Worm (Caenorhabditis elegans) whole organism, L1 larva: Measurements from ENCODE around the gene clec-19.

Experiments used
- C16A3.4 ChIP-seq: fragments of 150-350 bp; optimal IDR thresholded peaks from 2 replicates; lab custom pipeline; 2014; ENCODE audit warnings: missing biosample characterization, missing genetic modification characterization
- C34B4.2 ChIP-seq: sonication (generic microtip); optimal IDR thresholded peaks from 2 replicates; lab custom pipeline; 2017; ENCODE audit warnings: mild to moderate bottlenecking, missing genetic modification characterization, missing compliant biosample characterization
- Y116A8C.19 ChIP-seq: sonication (generic microtip); optimal IDR thresholded peaks from 2 replicates; lab custom pipeline; 2016; ENCODE audit warnings: missing compliant biosample characterization, missing genetic modification characterization, borderline replicate concordance
- ama-1 ChIP-seq: fragments of 150-350 bp; optimal IDR thresholded peaks from 2 replicates; lab custom pipeline; 2014
- ceh-63 ChIP-seq: fragments of 200-800 bp; sonication (Bioruptor generic); optimal IDR thresholded peaks from 2 replicates; lab custom pipeline; 2018; ENCODE audit warnings: mild to moderate bottlenecking, missing genetic modification characterization, missing compliant biosample characterization
- ceh-88 ChIP-seq: fragments of 200-800 bp; sonication (Bioruptor generic); IDR thresholded peaks from 2 replicates; pipeline ENCODE4 v1.3.6; 2022; ENCODE audit warnings: missing genetic modification characterization, missing compliant biosample characterization
- dpl-1 ChIP-seq, 3 experiments: fragments of 150-350 bp in 2 of 3; sonication (generic microtip) in 1 of 3; optimal IDR thresholded peaks; 2 replicates each; lab custom pipeline; 2014 to 2017; ENCODE audit warnings: missing biosample characterization in 3 of 3, missing genetic modification characterization in 3 of 3, missing genetic modification reagents in 3 of 3
- dsc-1 ChIP-seq: sonication (generic microtip); optimal IDR thresholded peaks from 2 replicates; lab custom pipeline; 2016; ENCODE audit warnings: mild to moderate bottlenecking, missing genetic modification characterization, missing compliant biosample characterization
- efl-1 ChIP-seq, 4 experiments: fragments of 150-350 bp; optimal IDR thresholded peaks in 3 of 4; peaks in 1 of 4; 1 replicate in 1 of 4; 2 replicates in 3 of 4; lab custom pipeline; 2014; ENCODE audit warnings: missing biosample characterization in 2 of 4, missing genetic modification characterization in 2 of 4, missing genetic modification reagents in 2 of 4
- efl-3 ChIP-seq: fragments of 200-800 bp; sonication (Bioruptor generic); optimal IDR thresholded peaks from 2 replicates; lab custom pipeline; 2018; ENCODE audit warnings: mild to moderate bottlenecking, missing genetic modification characterization, missing compliant biosample characterization
- egl-13 ChIP-seq: sonication (generic microtip); optimal IDR thresholded peaks from 2 replicates; lab custom pipeline; 2016; ENCODE audit warnings: missing genotype, missing genetic modification reagents, missing genetic modification characterization, missing compliant biosample characterization
- elt-2 ChIP-seq: sonication (generic microtip); optimal IDR thresholded peaks from 2 replicates; lab custom pipeline; 2016; ENCODE audit warnings: missing genetic modification characterization, mild to moderate bottlenecking, inconsistent platforms, missing compliant biosample characterization, missing genetic modification reagents
- fos-1 ChIP-seq: fragments of 150-350 bp; optimal IDR thresholded peaks from 2 replicates; lab custom pipeline; 2014; ENCODE audit warnings: missing biosample characterization, missing genetic modification characterization
- hlh-4 ChIP-seq: sonication (generic microtip); optimal IDR thresholded peaks from 2 replicates; lab custom pipeline; 2016; ENCODE audit warnings: mild to moderate bottlenecking, missing genetic modification characterization, missing compliant biosample characterization
- hpl-2 ChIP-seq: fragments of 150-350 bp; optimal IDR thresholded peaks from 2 replicates; lab custom pipeline; 2014; ENCODE audit warnings: missing biosample characterization, missing genetic modification reagents, missing genetic modification characterization
- jun-1 ChIP-seq: fragments of 150-350 bp; optimal IDR thresholded peaks from 2 replicates; lab custom pipeline; 2014; ENCODE audit warnings: missing biosample characterization, missing genetic modification reagents, missing genetic modification characterization
- lin-13 ChIP-seq: fragments of 150-350 bp; optimal IDR thresholded peaks from 2 replicates; lab custom pipeline; 2014; ENCODE audit warnings: missing biosample characterization, missing genetic modification reagents, missing genetic modification characterization
- lin-14 ChIP-seq: fragments of 200-800 bp; sonication (Bioruptor generic); optimal IDR thresholded peaks from 2 replicates; lab custom pipeline; 2018; ENCODE audit warnings: mild to moderate bottlenecking, missing genetic modification characterization, moderate library complexity, missing compliant biosample characterization
- lin-35 ChIP-seq, 2 experiments: fragments of 150-350 bp; optimal IDR thresholded peaks; 2 replicates each; lab custom pipeline; 2014; ENCODE audit warnings: missing biosample characterization in 2 of 2, missing genetic modification characterization in 2 of 2, missing genetic modification reagents in 2 of 2
- mab-9 ChIP-seq: fragments of 200-800 bp; sonication (Bioruptor generic); IDR thresholded peaks from 2 replicates; pipeline ENCODE4 v1.3.6; 2022; ENCODE audit warnings: missing genetic modification reagents, missing genetic modification characterization, missing compliant biosample characterization
- mdl-1 ChIP-seq, 2 experiments: fragments of 150-350 bp; optimal IDR thresholded peaks; 2 replicates each; lab custom pipeline; 2014 to 2017; ENCODE audit warnings: missing biosample characterization in 2 of 2, missing genetic modification characterization in 2 of 2, inconsistent platforms in 1 of 2
- nhr-12 ChIP-seq: sonication (generic microtip); optimal IDR thresholded peaks from 2 replicates; lab custom pipeline; 2017; ENCODE audit warnings: missing biosample characterization, missing genetic modification characterization
- nhr-20 ChIP-seq: sonication (generic microtip); optimal IDR thresholded peaks from 2 replicates; lab custom pipeline; 2016; ENCODE audit warnings: mild to moderate bottlenecking, missing genetic modification characterization, missing compliant biosample characterization
- nhr-28 ChIP-seq: fragments of 150-350 bp; optimal IDR thresholded peaks from 2 replicates; lab custom pipeline; 2014; ENCODE audit warnings: missing biosample characterization, missing genetic modification characterization
- nhr-85 ChIP-seq: sonication (generic microtip); peaks from one replicate; lab custom pipeline; 2016; ENCODE audit warnings: missing genetic modification characterization, inconsistent platforms, missing compliant biosample characterization
- nhr-90 ChIP-seq: sonication (generic microtip); optimal IDR thresholded peaks from 2 replicates; lab custom pipeline; 2016; ENCODE audit warnings: mild to moderate bottlenecking, missing genetic modification characterization, missing compliant biosample characterization; ENCODE audit not compliant: poor library complexity
- pag-3 ChIP-seq: sonication (generic microtip); optimal IDR thresholded peaks from 2 replicates; lab custom pipeline; 2017; ENCODE audit warnings: missing genetic modification characterization, mild to moderate bottlenecking, missing compliant biosample characterization, antibody characterized with exemption, borderline replicate concordance; ENCODE audit not compliant: insufficient read depth
- pax-3 ChIP-seq: fragments of 200-800 bp; sonication (Bioruptor generic); optimal IDR thresholded peaks from 2 replicates; lab custom pipeline; 2018; ENCODE audit warnings: mild to moderate bottlenecking, missing genetic modification characterization, moderate library complexity, missing compliant biosample characterization
- rnt-1 ChIP-seq: sonication (generic microtip); optimal IDR thresholded peaks from 2 replicates; lab custom pipeline; 2016; ENCODE audit warnings: mild to moderate bottlenecking, missing genetic modification characterization, moderate library complexity, missing compliant biosample characterization
- sox-4 ChIP-seq: sonication (generic microtip); optimal IDR thresholded peaks from 2 replicates; lab custom pipeline; 2016; ENCODE audit warnings: missing genetic modification characterization, missing compliant biosample characterization
- tlp-1 ChIP-seq: fragments of 150-350 bp; optimal IDR thresholded peaks from 2 replicates; lab custom pipeline; 2014; ENCODE audit warnings: missing biosample characterization, missing genetic modification characterization
- unc-98 ChIP-seq: fragments of 200-800 bp; sonication (Bioruptor generic); IDR thresholded peaks from 2 replicates; pipeline ENCODE4 v1.3.6; 2022; ENCODE audit warnings: missing genetic modification characterization, missing compliant biosample characterization
- vab-15 ChIP-seq: sonication (generic microtip); optimal IDR thresholded peaks from 2 replicates; lab custom pipeline; 2017; ENCODE audit warnings: missing genotype, mild to moderate bottlenecking, missing genetic modification characterization, missing compliant biosample characterization
- zip-4 ChIP-seq: fragments of 200-800 bp; sonication (Bioruptor generic); optimal IDR thresholded peaks from 2 replicates; lab custom pipeline; 2018; ENCODE audit warnings: mild to moderate bottlenecking, missing genetic modification characterization, moderate library complexity, missing compliant biosample characterization
- ztf-11 ChIP-seq, 2 experiments: sonication (generic microtip); optimal IDR thresholded peaks; 2 replicates each; lab custom pipeline; 2016 to 2017; ENCODE audit warnings: missing genetic modification characterization in 2 of 2, missing biosample characterization in 1 of 2, missing compliant biosample characterization in 1 of 2

Gene clec-19

ce11 chrII:1735145-1735544 is 9.1 kb upstream of the clec-19 start:
- TF ChIP-seq dpl-1 (GFP tag; optimal IDR thresholded peaks at IDR 0.05; lab: Kevin White, UChicago), result no peak
- TF ChIP-seq lin-14 (GFP tag; lab: Kevin White, UChicago), result no peak
- no peak for TF ChIP-seq ztf-11 (tag; optimal IDR thresholded peaks at IDR 0.05; lab: Kevin White, UChicago)
- no peak for TF ChIP-seq jun-1 (tag; lab: Kevin White, UChicago)
- no peak for TF ChIP-seq ama-1 (lab: Kevin White, UChicago)
- no peak for TF ChIP-seq fos-1 (tag; lab: Kevin White, UChicago)

- TF ChIP-seq dpl-1 (GFP tag; optimal IDR thresholded peaks at IDR 0.05; lab: Kevin White, UChicago) (peak in 2 of 3 experiments; percentile 16 to 34), nhr-28 (tag; lab: Kevin White, UChicago) (no peak), efl-3 (GFP tag; lab: Kevin White, UChicago) (no peak), tlp-1 (tag; lab: Kevin White, UChicago) (no peak), hpl-2 (GFP tag; lab: Kevin White, UChicago) (no peak), rnt-1 (peak; percentile 50), efl-1 (optimal IDR thresholded peaks at IDR 0.05; lab: Kevin White, UChicago) (peak; percentile 57 to 68), efl-1 (GFP tag; optimal IDR thresholded peaks at IDR 0.05 in 1 of 2; lab: Kevin White, UChicago) (peak; percentile 36 to 94), nhr-12 (no peak), mdl-1 (tag; optimal IDR thresholded peaks at IDR 0.05; lab: Kevin White, UChicago) (no peak), pag-3 (tag; lab: Kevin White, UChicago) (no peak), lin-35 (GFP tag; optimal IDR thresholded peaks at IDR 0.05; lab: Kevin White, UChicago) (peak; percentile 2 to 64), nhr-20 (peak; percentile 19), mab-9 (GFP tag; lab: Robert Waterston, UW) (no peak), unc-98 (GFP tag; lab: Robert Waterston, UW) (no peak), lin-14 (GFP tag; lab: Kevin White, UChicago) (peak; percentile 80), nhr-85 (tag; lab: Kevin White, UChicago) (peak; percentile 59)
Observed at ce11 chrII:1736353-1736752, 7.9 kb upstream of the clec-19 start, which contains the start of gene ceh-83. TSS of gene ceh-83 (minus strand) at chrII:1736533.

- TF ChIP-seq pax-3 (tag; lab: Kevin White, UChicago) (no peak), ceh-88 (no peak), efl-3 (GFP tag; lab: Kevin White, UChicago) (no peak), nhr-90 (tag; lab: Kevin White, UChicago) (no peak), C16A3.4 (tag; lab: Kevin White, UChicago) (no peak), Y116A8C.19 (tag; lab: Kevin White, UChicago) (no peak)
Observed at ce11 chrII:1738844-1739243, 5.4 kb upstream of the clec-19 start, which contains the start of the genes irld-9 and irld-33. TSS of gene irld-9 (minus strand) at chrII:1738944. TSS of gene irld-33 (plus strand) at chrII:1739052.

- TF ChIP-seq efl-1 (optimal IDR thresholded peaks at IDR 0.05; lab: Kevin White, UChicago), result no peak
- TF ChIP-seq efl-1 (GFP tag; optimal IDR thresholded peaks at IDR 0.05 in 1 of 2; lab: Kevin White, UChicago), result peak in 1 of 2 experiments; percentile 26
- TF ChIP-seq hlh-4 (tag; lab: Kevin White, UChicago), result no peak
- no peak for TF ChIP-seq elt-2 (tag; lab: Kevin White, UChicago)
Observed at ce11 chrII:1741248-1741647, 3.0 kb upstream of the clec-19 start, which contains the start of gene K07G6.1. TSS of gene K07G6.1 (plus strand) at chrII:1741548.

ce11 chrII:1742535-1742934 is 1.7 kb upstream of the clec-19 start, which contains the start of gene F36H5.12:
TSS of gene F36H5.12 (plus strand) at chrII:1742835.
- no peak for TF ChIP-seq nhr-12
- TF ChIP-seq lin-13 (GFP tag; lab: Kevin White, UChicago), result no peak
- TF ChIP-seq C34B4.2 (tag; lab: Kevin White, UChicago), result no peak
- TF ChIP-seq zip-4 (GFP tag; lab: Kevin White, UChicago), result no peak
- TF ChIP-seq sox-4, result no peak
- no peak for TF ChIP-seq dsc-1 (tag; lab: Kevin White, UChicago)
- no peak for TF ChIP-seq elt-2 (tag; lab: Kevin White, UChicago)
- TF ChIP-seq egl-13 (tag; lab: Kevin White, UChicago), result no peak
- no peak for TF ChIP-seq rnt-1
- TF ChIP-seq ceh-63 (GFP tag; lab: Kevin White, UChicago), result no peak
- TF ChIP-seq vab-15 (tag; lab: Kevin White, UChicago), result no peak
